Fruit fly (Drosophila melanogaster) whole organism, adult: ENCODE measurements around the gene Dus2.

Experiments
- CG11617 ChIP-seq: fragments of 200-800 bp; sonication (Bioruptor generic); optimal IDR thresholded peaks from 2 replicates; lab custom pipeline; 2017; ENCODE audit warnings: mild to moderate bottlenecking, missing biosample characterization, missing genetic modification reagents, missing genetic modification characterization
- CG12768 ChIP-seq: fragments of 200-800 bp; sonication (Bioruptor generic); optimal IDR thresholded peaks from 2 replicates; lab custom pipeline; 2017; ENCODE audit warnings: missing biosample characterization, missing genetic modification characterization, mild to moderate bottlenecking, moderate library complexity, missing genetic modification reagents
- CG14711 ChIP-seq: fragments of 200-800 bp; sonication (Bioruptor generic); optimal IDR thresholded peaks from 2 replicates; lab custom pipeline; 2018; ENCODE audit warnings: missing biosample characterization, mild to moderate bottlenecking, missing genetic modification characterization, moderate library complexity
- CG1620 ChIP-seq: fragments of 200-800 bp; sonication (Bioruptor generic); optimal IDR thresholded peaks from 2 replicates; lab custom pipeline; 2016; ENCODE audit warnings: missing biosample characterization, missing genetic modification characterization
- CG33017 ChIP-seq: fragments of 200-800 bp; sonication (Bioruptor generic); optimal IDR thresholded peaks from 2 replicates; lab custom pipeline; 2018; ENCODE audit warnings: missing biosample characterization, mild to moderate bottlenecking, missing genetic modification characterization, moderate library complexity
- CG5204 ChIP-seq: fragments of 200-800 bp; sonication (Bioruptor generic); optimal IDR thresholded peaks from 2 replicates; lab custom pipeline; 2016; ENCODE audit warnings: missing biosample characterization, missing genetic modification characterization
- CG7045 ChIP-seq: fragments of 200-800 bp; sonication (Bioruptor generic); optimal IDR thresholded peaks from 2 replicates; lab custom pipeline; 2017; ENCODE audit warnings: missing biosample characterization, mild to moderate bottlenecking, missing genetic modification characterization
- CG7101 ChIP-seq: fragments of 200-800 bp; sonication (Bioruptor generic); optimal IDR thresholded peaks from 2 replicates; lab custom pipeline; 2018; ENCODE audit warnings: missing biosample characterization, mild to moderate bottlenecking, missing genetic modification characterization, moderate library complexity
- Clk ChIP-seq: fragments of 200-800 bp; sonication (Bioruptor generic); optimal IDR thresholded peaks from 2 replicates; lab custom pipeline; 2017; ENCODE audit warnings: missing biosample characterization, missing genetic modification characterization
- Crg-1 ChIP-seq: fragments of 200-800 bp; sonication (Bioruptor generic); optimal IDR thresholded peaks from 2 replicates; lab custom pipeline; 2016; ENCODE audit warnings: missing biosample characterization, missing genetic modification characterization
- Hr96 ChIP-seq: fragments of 200-800 bp; sonication (Bioruptor generic); optimal IDR thresholded peaks from 2 replicates; lab custom pipeline; 2016; ENCODE audit warnings: missing biosample characterization, missing genetic modification characterization
- Mnt ChIP-seq: fragments of 200-800 bp; sonication (Bioruptor generic); optimal IDR thresholded peaks from 2 replicates; lab custom pipeline; 2016; ENCODE audit warnings: missing biosample characterization, mild to moderate bottlenecking, missing genetic modification characterization
- bab1 ChIP-seq: fragments of 200-800 bp; sonication (Bioruptor generic); optimal IDR thresholded peaks from 3 replicates; lab custom pipeline; 2019; ENCODE audit warnings: missing biosample characterization, mild to moderate bottlenecking, missing genetic modification characterization, moderate library complexity
- cic ChIP-seq: fragments of 200-800 bp; sonication (Bioruptor generic); optimal IDR thresholded peaks from 2 replicates; lab custom pipeline; 2017; ENCODE audit warnings: missing biosample characterization, mild to moderate bottlenecking, missing genetic modification characterization, moderate library complexity
- cnc ChIP-seq, 2 experiments: fragments of >200 bp; optimal IDR thresholded peaks; 2 replicates each; lab custom pipeline; 2017
- kay ChIP-seq: fragments of 200-800 bp; sonication (Bioruptor generic); peaks from one replicate; lab custom pipeline; 2016; ENCODE audit warnings: missing biosample characterization, missing genetic modification characterization, borderline replicate concordance
- ovo ChIP-seq: fragments of 200-800 bp; sonication (Bioruptor generic); optimal IDR thresholded peaks from 2 replicates; lab custom pipeline; 2016; ENCODE audit warnings: missing biosample characterization, missing genetic modification characterization
- pad ChIP-seq: fragments of 200-800 bp; sonication (Bioruptor generic); optimal IDR thresholded peaks from 3 replicates; lab custom pipeline; 2017; ENCODE audit warnings: missing biosample characterization, missing genetic modification characterization, mild to moderate bottlenecking, moderate library complexity, missing genetic modification reagents
- tj ChIP-seq: fragments of 200-800 bp; sonication (Bioruptor generic); optimal IDR thresholded peaks from 3 replicates; lab custom pipeline; 2017; ENCODE audit warnings: missing biosample characterization, mild to moderate bottlenecking, missing genetic modification characterization, moderate library complexity
- toe ChIP-seq: fragments of 200-800 bp; sonication (Bioruptor generic); optimal IDR thresholded peaks from 2 replicates; lab custom pipeline; 2016; ENCODE audit warnings: missing biosample characterization, missing genetic modification characterization

Gene Dus2

dm6 chrX:14265149-14265548 lies 27.4 kb downstream of the Dus2 start:
- TF ChIP-seq Clk, result no peak
- no peak for TF ChIP-seq CG5204 (GFP tag; lab: Kevin White, UChicago)
- no peak for TF ChIP-seq CG12768 (GFP tag; lab: Kevin White, UChicago)
- no peak for TF ChIP-seq toe (GFP tag; lab: Kevin White, UChicago)

- no peak for TF ChIP-seq CG5204 (GFP tag; lab: Kevin White, UChicago)
- TF ChIP-seq CG7101, result no peak
- TF ChIP-seq pad (GFP tag; lab: Kevin White, UChicago), result no peak
- no peak for TF ChIP-seq cnc (optimal IDR thresholded peaks at IDR 0.05; lab: Kevin White, UChicago)
- TF ChIP-seq cic (GFP tag; lab: Kevin White, UChicago), result no peak
- TF ChIP-seq CG1620 (GFP tag; lab: Kevin White, UChicago), result no peak
- no peak for TF ChIP-seq CG12768 (GFP tag; lab: Kevin White, UChicago)
- no peak for TF ChIP-seq tj (GFP tag; lab: Kevin White, UChicago)
- TF ChIP-seq Crg-1 (GFP tag; lab: Kevin White, UChicago), result no peak
- no peak for TF ChIP-seq CG7045 (GFP tag; lab: Kevin White, UChicago)
- no peak for TF ChIP-seq CG33017 (tag; lab: Kevin White, UChicago)
- TF ChIP-seq CG11617 (GFP tag; lab: Kevin White, UChicago), result no peak
- TF ChIP-seq Mnt, result no peak
- no peak for TF ChIP-seq Clk
- no peak for TF ChIP-seq Hr96 (GFP tag; lab: Kevin White, UChicago)
- no peak for TF ChIP-seq kay (GFP tag; lab: Kevin White, UChicago)
- TF ChIP-seq bab1 (GFP tag; lab: Kevin White, UChicago), result no peak
Measured at dm6 chrX:14266075-14266474, 28.3 kb downstream of the Dus2 start, which contains the start of the genes CG13404 and na. CG13404 (minus strand) TSS chrX:14266250. na (plus strand) TSS chrX:14266367.

dm6 chrX:14277435-14277834 lies 39.6 kb downstream of the Dus2 start, which contains the start of gene Muc12Ea:
Muc12Ea (plus strand) TSS chrX:14277735.
- TF ChIP-seq CG7045 (GFP tag; lab: Kevin White, UChicago) (no peak), cnc (optimal IDR thresholded peaks at IDR 0.05; lab: Kevin White, UChicago) (no peak)

dm6 chrX:14289293-14289692 lies 51.5 kb downstream of the Dus2 start, which contains the start of gene CG9400:
CG9400 (minus strand) TSS chrX:14289393.
- TF ChIP-seq tj (GFP tag; lab: Kevin White, UChicago) (no peak), Mnt (no peak), kay (GFP tag; lab: Kevin White, UChicago) (no peak), CG1620 (GFP tag; lab: Kevin White, UChicago) (no peak), Clk (no peak), CG12768 (GFP tag; lab: Kevin White, UChicago) (no peak), CG7101 (no peak), ovo (GFP tag; lab: Kevin White, UChicago) (no peak), Hr96 (GFP tag; lab: Kevin White, UChicago) (no peak), CG5204 (GFP tag; lab: Kevin White, UChicago) (no peak), CG14711 (tag; lab: Kevin White, UChicago) (no peak), cnc (optimal IDR thresholded peaks at IDR 0.05; lab: Kevin White, UChicago) (no peak), toe (GFP tag; lab: Kevin White, UChicago) (no peak), cic (GFP tag; lab: Kevin White, UChicago) (no peak), pad (GFP tag; lab: Kevin White, UChicago) (no peak), CG11617 (GFP tag; lab: Kevin White, UChicago) (no peak), CG33017 (tag; lab: Kevin White, UChicago) (no peak), bab1 (GFP tag; lab: Kevin White, UChicago) (no peak)
